Worm (Caenorhabditis elegans) whole organism, L4 larva: ENCODE results near the gene snf-7.

Experiments
- D1046.2 ChIP-seq: fragments of 200-800 bp; sonication (Bioruptor generic); IDR thresholded peaks from 2 replicates; pipeline ENCODE4 v1.3.6; 2022; ENCODE audit warnings: missing genetic modification characterization, missing compliant biosample characterization
- F26F4.8 ChIP-seq: fragments of 200-800 bp; sonication (Bioruptor generic); conservative IDR thresholded peaks from 2 replicates; pipeline ENCODE4 v1.3.6; 2022; ENCODE audit warnings: missing genetic modification characterization, missing compliant biosample characterization
- F49E8.2 ChIP-seq: sonication (generic microtip); optimal IDR thresholded peaks from 2 replicates; lab custom pipeline; 2016; ENCODE audit warnings: missing compliant biosample characterization, mild to moderate bottlenecking, missing genetic modification characterization, borderline replicate concordance
- T26A8.4 ChIP-seq: fragments of 200-800 bp; sonication (Bioruptor generic); IDR thresholded peaks from 2 replicates; pipeline ENCODE4 v1.3.6; 2022; ENCODE audit warnings: missing genetic modification characterization, missing compliant biosample characterization
- ZK337.2 ChIP-seq: fragments of 200-800 bp; sonication (Bioruptor generic); IDR thresholded peaks from 2 replicates; pipeline ENCODE4 v1.3.6; 2022; ENCODE audit warnings: missing genetic modification reagents, missing genetic modification characterization, missing compliant biosample characterization
- aha-1 ChIP-seq: fragments of 150-350 bp; peaks from one replicate; lab custom pipeline; 2014; ENCODE audit warnings: missing biosample characterization, missing genetic modification characterization
- ama-1 ChIP-seq: fragments of 150-350 bp; optimal IDR thresholded peaks from 2 replicates; lab custom pipeline; 2014; ENCODE audit warnings: inconsistent platforms, mixed read lengths
- arid-1 ChIP-seq: fragments of 200-800 bp; sonication (Bioruptor generic); conservative IDR thresholded peaks from 2 replicates; pipeline ENCODE4 v1.3.6; 2022; ENCODE audit warnings: missing genetic modification reagents, missing genetic modification characterization, missing compliant biosample characterization
- ceh-20 ChIP-seq: fragments of 200-800 bp; sonication (Bioruptor generic); IDR thresholded peaks from 2 replicates; pipeline ENCODE4 v1.3.6; 2022; ENCODE audit warnings: missing genetic modification reagents, missing genetic modification characterization, missing compliant biosample characterization
- ceh-28 ChIP-seq: fragments of 150-350 bp; optimal IDR thresholded peaks from 2 replicates; lab custom pipeline; 2014; ENCODE audit warnings: missing biosample characterization, missing genetic modification reagents, missing genetic modification characterization
- ceh-32 ChIP-seq: sonication (generic microtip); optimal IDR thresholded peaks from 2 replicates; lab custom pipeline; 2016; ENCODE audit warnings: mild to moderate bottlenecking, missing genetic modification characterization, missing compliant biosample characterization; ENCODE audit not compliant: poor library complexity
- ceh-44 ChIP-seq: fragments of 200-800 bp; sonication (Bioruptor generic); IDR thresholded peaks from 2 replicates; pipeline ENCODE4 v1.3.6; 2022; ENCODE audit warnings: missing genetic modification reagents, missing genetic modification characterization, missing compliant biosample characterization
- ceh-62 ChIP-seq: sonication (generic microtip); optimal IDR thresholded peaks from 2 replicates; lab custom pipeline; 2017; ENCODE audit warnings: missing biosample characterization, missing genetic modification characterization
- ceh-82 ChIP-seq: sonication (generic microtip); optimal IDR thresholded peaks from 2 replicates; lab custom pipeline; 2017; ENCODE audit warnings: missing biosample characterization, missing genetic modification characterization
- ces-1 ChIP-seq: fragments of 150-350 bp; sonication (generic microtip); optimal IDR thresholded peaks from 4 replicates; lab custom pipeline; 2014; ENCODE audit warnings: missing biosample characterization, missing genetic modification reagents, missing genetic modification characterization
- daf-8 ChIP-seq: fragments of 200-800 bp; sonication (Bioruptor generic); IDR thresholded peaks from 2 replicates; pipeline ENCODE4 v1.3.6; 2022; ENCODE audit warnings: missing genetic modification characterization, missing compliant biosample characterization
- dmd-8 ChIP-seq: fragments of 200-800 bp; sonication (Bioruptor generic); IDR thresholded peaks from 2 replicates; pipeline ENCODE4 v1.3.6; 2022; ENCODE audit warnings: missing genetic modification characterization, missing compliant biosample characterization
- duxl-1 ChIP-seq: sonication (generic microtip); optimal IDR thresholded peaks from 2 replicates; lab custom pipeline; 2016; ENCODE audit warnings: mild to moderate bottlenecking, missing genetic modification characterization, moderate library complexity, missing compliant biosample characterization; ENCODE audit not compliant: poor library complexity
- gei-8 ChIP-seq: fragments of 200-800 bp; sonication (Bioruptor generic); optimal IDR thresholded peaks from 2 replicates; lab custom pipeline; 2018; ENCODE audit warnings: mild to moderate bottlenecking, missing genetic modification characterization, missing compliant biosample characterization
- hif-1 ChIP-seq, 2 experiments: sonication (generic microtip); optimal IDR thresholded peaks; 2 replicates each; lab custom pipeline; 2016 to 2017; ENCODE audit warnings: missing compliant biosample characterization in 2 of 2, missing genetic modification characterization in 2 of 2, missing genetic modification reagents in 2 of 2, missing genotype in 2 of 2, mild to moderate bottlenecking in 1 of 2
- hlh-30 ChIP-seq: sonication (generic microtip); optimal IDR thresholded peaks from 2 replicates; lab custom pipeline; 2017; ENCODE audit warnings: antibody characterized with exemption, mild to moderate bottlenecking, missing genetic modification characterization, missing compliant biosample characterization; ENCODE audit not compliant: insufficient read depth
- hmg-1.1 ChIP-seq: fragments of 200-800 bp; sonication (Bioruptor generic); IDR thresholded peaks from 2 replicates; pipeline ENCODE4 v1.3.6; 2022; ENCODE audit warnings: missing genetic modification reagents, missing genetic modification characterization, missing compliant biosample characterization
- jun-1 ChIP-seq: fragments of 150-350 bp; optimal IDR thresholded peaks from 2 replicates; lab custom pipeline; 2014; ENCODE audit warnings: missing biosample characterization, missing genetic modification reagents, missing genetic modification characterization
- lim-7 ChIP-seq: fragments of 200-800 bp; sonication (Bioruptor generic); IDR thresholded peaks from 2 replicates; pipeline ENCODE4 v1.3.6; 2022; ENCODE audit warnings: missing genetic modification characterization, missing compliant biosample characterization
- lin-1 ChIP-seq: fragments of 200-800 bp; sonication (Bioruptor generic); IDR thresholded peaks from 2 replicates; pipeline ENCODE4 v1.3.6; 2022; ENCODE audit warnings: missing genetic modification reagents, missing genetic modification characterization, missing compliant biosample characterization
- lin-39 ChIP-seq: fragments of 150-350 bp; optimal IDR thresholded peaks from 2 replicates; lab custom pipeline; 2014; ENCODE audit warnings: missing biosample characterization, missing genetic modification reagents, missing genetic modification characterization
- mes-2 ChIP-seq: sonication (generic microtip); optimal IDR thresholded peaks from 2 replicates; lab custom pipeline; 2016; ENCODE audit warnings: missing genotype, mild to moderate bottlenecking, missing genetic modification characterization, missing compliant biosample characterization; ENCODE audit not compliant: poor library complexity, severe bottlenecking
- nhr-102 ChIP-seq: sonication (generic microtip); optimal IDR thresholded peaks from 2 replicates; lab custom pipeline; 2016; ENCODE audit warnings: mild to moderate bottlenecking, missing genetic modification characterization, moderate library complexity, missing compliant biosample characterization
- nhr-237 ChIP-seq: sonication (generic microtip); optimal IDR thresholded peaks from 2 replicates; lab custom pipeline; 2017; ENCODE audit warnings: missing biosample characterization, missing genetic modification characterization
- nhr-25 ChIP-seq: sonication (generic microtip); optimal IDR thresholded peaks from 2 replicates; lab custom pipeline; 2017; ENCODE audit warnings: missing genetic modification characterization, mild to moderate bottlenecking, missing compliant biosample characterization, antibody characterized with exemption, moderate library complexity, borderline replicate concordance; ENCODE audit not compliant: insufficient read depth
- nhr-6 ChIP-seq: fragments of 150-350 bp; optimal IDR thresholded peaks from 2 replicates; lab custom pipeline; 2014; ENCODE audit warnings: missing biosample characterization, missing genetic modification characterization
- pha-4 ChIP-seq, 2 experiments: fragments of 150-350 bp in 1 of 2; fragments of 200-800 bp in 1 of 2; sonication (Bioruptor generic) in 1 of 2; IDR thresholded peaks in 1 of 2; optimal IDR thresholded peaks in 1 of 2; 2 replicates each; pipeline versions ENCODE4 v1.3.6 to Lab custom; 2014 to 2022; ENCODE audit warnings: missing genetic modification characterization in 2 of 2, missing genetic modification reagents in 2 of 2, missing biosample characterization in 1 of 2, missing compliant biosample characterization in 1 of 2
- pqm-1 ChIP-seq: sonication (generic microtip); optimal IDR thresholded peaks from 2 replicates; lab custom pipeline; 2017; ENCODE audit warnings: missing biosample characterization, missing genetic modification characterization
- rbr-2 ChIP-seq: sonication (generic microtip); optimal IDR thresholded peaks from 2 replicates; lab custom pipeline; 2016; ENCODE audit warnings: missing genotype, missing genetic modification characterization, missing compliant biosample characterization
- snpc-1.2 ChIP-seq: fragments of 200-800 bp; sonication (Bioruptor generic); IDR thresholded peaks from 2 replicates; pipeline ENCODE4 v1.3.6; 2022; ENCODE audit warnings: missing genetic modification reagents, missing genetic modification characterization, missing compliant biosample characterization
- tra-1 ChIP-seq: fragments of 200-800 bp; sonication (Bioruptor generic); IDR thresholded peaks from 2 replicates; pipeline ENCODE4 v1.3.6; 2022; ENCODE audit warnings: missing genetic modification reagents, missing genetic modification characterization, missing compliant biosample characterization
- unc-39 ChIP-seq: sonication (generic microtip); optimal IDR thresholded peaks from 2 replicates; lab custom pipeline; 2017; ENCODE audit warnings: missing biosample characterization, missing genetic modification characterization
- vab-7 ChIP-seq: fragments of 200-800 bp; sonication (Bioruptor generic); IDR thresholded peaks from 2 replicates; pipeline ENCODE4 v1.3.6; 2022; ENCODE audit warnings: missing genetic modification reagents, missing genetic modification characterization, missing compliant biosample characterization
- zag-1 ChIP-seq: fragments of 150-350 bp; optimal IDR thresholded peaks from 2 replicates; lab custom pipeline; 2014; ENCODE audit warnings: missing biosample characterization, missing genetic modification characterization
- zip-11 ChIP-seq: fragments of 200-800 bp; sonication (Bioruptor generic); IDR thresholded peaks from 2 replicates; pipeline ENCODE4 v1.3.6; 2022; ENCODE audit warnings: missing genetic modification characterization, missing compliant biosample characterization
- ztf-11 ChIP-seq: fragments of 150-350 bp; optimal IDR thresholded peaks from 2 replicates; lab custom pipeline; 2014; ENCODE audit warnings: missing biosample characterization, missing genetic modification characterization

snf-7 gene

DNA sequence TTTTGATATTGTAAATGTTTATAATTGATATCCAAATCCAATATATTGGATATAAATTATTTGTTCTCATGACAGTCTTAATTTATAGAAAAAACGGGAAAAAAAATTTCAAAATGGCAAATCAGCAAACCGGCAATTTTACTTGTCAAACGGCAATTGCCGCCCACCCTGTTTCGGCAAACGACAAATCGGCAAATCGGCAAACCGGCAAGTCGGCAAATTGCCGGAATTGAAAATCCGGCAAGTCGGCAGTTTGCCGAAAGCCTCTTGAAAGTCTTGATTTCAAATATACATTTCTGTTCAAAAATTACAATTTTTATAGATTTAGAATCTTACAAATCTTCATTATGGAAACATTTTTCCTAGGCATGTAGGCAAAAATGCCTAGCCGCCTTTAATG, 22.7 kb downstream of the snf-7 start:
- TF ChIP-seq F26F4.8 (GFP tag; lab: Robert Waterston, UW) (0 out of 2 replicates have a peak, but pooled peaks have one; percentile 58), dmd-8 (GFP tag; lab: Robert Waterston, UW) (no peak), ama-1 (no peak)

ce11 chrIII:13029608-13030007, 24.3 kb downstream of the snf-7 start, which contains the start of gene F14F7.4:
Gene F14F7.4 (minus strand): TSS chrIII:13029708.
- no peak for TF ChIP-seq F49E8.2 (tag; lab: Kevin White, UChicago)

ce11 chrIII:13030551-13030950, 25.3 kb downstream of the snf-7 start, which contains the start of gene F14F7.7:
Gene F14F7.7 (plus strand): TSS chrIII:13030904.
- TF ChIP-seq aha-1 (tag; lab: Kevin White, UChicago) (peak; percentile 91), zag-1 (tag; lab: Kevin White, UChicago) (no peak), lim-7 (GFP tag; lab: Robert Waterston, UW) (no peak), nhr-25 (no peak), pqm-1 (no peak), arid-1 (GFP tag; lab: Robert Waterston, UW) (no peak)

DNA sequence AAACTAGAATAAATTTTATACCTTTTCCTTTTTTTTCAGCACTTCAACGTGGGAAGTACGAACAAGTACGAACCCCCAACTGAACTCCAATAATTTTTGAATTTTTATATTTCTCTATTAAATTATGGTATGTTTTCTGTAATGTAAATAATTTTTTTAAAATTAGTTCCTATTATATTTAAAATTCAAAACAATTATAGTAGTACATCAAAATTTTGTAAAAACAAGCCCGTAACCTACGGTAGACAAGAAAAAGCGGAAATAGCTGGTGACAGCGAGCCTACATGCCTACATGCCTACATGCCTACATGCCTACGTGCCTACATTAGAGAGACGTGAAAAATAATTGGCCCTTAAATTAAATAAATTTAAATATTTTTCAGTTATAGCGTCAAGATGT, 26.4 kb downstream of the snf-7 start, which contains the start of gene F14F7.5:
Gene F14F7.5 (plus strand): TSS at position 301 of the 400 bp plus-strand sequence.
- TF ChIP-seq T26A8.4 (GFP tag; lab: Robert Waterston, UW) (no peak), lim-7 (GFP tag; lab: Robert Waterston, UW) (no peak), ztf-11 (no peak), lin-1 (GFP tag; lab: Robert Waterston, UW) (no peak), dmd-8 (GFP tag; lab: Robert Waterston, UW) (no peak), ceh-32 (tag; lab: Kevin White, UChicago) (no peak), duxl-1 (tag; lab: Kevin White, UChicago) (no peak), lin-39 (tag; lab: Kevin White, UChicago) (no peak), nhr-25 (no peak), pha-4 (GFP tag; IDR thresholded peaks at IDR 0.05; lab: Robert Waterston, UW) (no peak), pha-4 (tag; optimal IDR thresholded peaks at IDR 0.05; lab: Kevin White, UChicago) (no peak), nhr-102 (tag; lab: Kevin White, UChicago) (no peak), snpc-1.2 (GFP tag; lab: Robert Waterston, UW) (no peak), nhr-6 (tag; lab: Kevin White, UChicago) (no peak), ceh-62 (tag; lab: Kevin White, UChicago) (no peak), ZK337.2 (no peak)

ce11 chrIII:13032429-13033018, 27.3 kb downstream of the snf-7 start:
- TF ChIP-seq ceh-44 (GFP tag; lab: Robert Waterston, UW) (no peak), jun-1 (tag; lab: Kevin White, UChicago) (no peak), zip-11 (no peak), hlh-30 (no peak), ZK337.2 (no peak), gei-8 (GFP tag; lab: Kevin White, UChicago) (no peak), ceh-28 (tag; lab: Kevin White, UChicago) (no peak), dmd-8 (GFP tag; lab: Robert Waterston, UW) (peak; percentile 68; the same call in 1 of the 2 replicates), mes-2 (tag; lab: Kevin White, UChicago) (no peak), ces-1 (GFP tag; lab: Kevin White, UChicago) (no peak), F49E8.2 (tag; lab: Kevin White, UChicago) (no peak), rbr-2 (no peak), lim-7 (GFP tag; lab: Robert Waterston, UW) (no peak), tra-1 (GFP tag; lab: Robert Waterston, UW) (0 out of 2 replicates have a peak, but pooled peaks have one; percentile 7), ceh-32 (tag; lab: Kevin White, UChicago) (no peak), nhr-25 (no peak), ceh-20 (GFP tag; lab: Robert Waterston, UW) (no peak), hmg-1.1 (no peak), lin-39 (tag; lab: Kevin White, UChicago) (no peak), ceh-82 (tag; lab: Kevin White, UChicago) (no peak), D1046.2 (GFP tag; lab: Robert Waterston, UW) (peak; percentile 41; the same call in 1 of the 2 replicates), vab-7 (GFP tag; lab: Robert Waterston, UW) (no peak), hif-1 (tag; optimal IDR thresholded peaks at IDR 0.05; lab: Kevin White, UChicago) (no peak), unc-39 (tag; lab: Kevin White, UChicago) (no peak), daf-8 (GFP tag; lab: Robert Waterston, UW) (no peak), nhr-237 (tag; lab: Kevin White, UChicago) (no peak)
